Worm (Caenorhabditis elegans) whole organism, mixed stage, embryonic: ENCODE data around the gene cav-1.

Source experiments
- lsy-2 ChIP-seq: fragments of 150-350 bp; optimal IDR thresholded peaks from 2 replicates; lab custom pipeline; 2014; ENCODE audit warnings: missing biosample characterization, missing genetic modification characterization
- ztf-11 ChIP-seq: fragments of 150-350 bp; optimal IDR thresholded peaks from 2 replicates; lab custom pipeline; 2014; ENCODE audit warnings: missing biosample characterization, missing genetic modification characterization

DNA sequence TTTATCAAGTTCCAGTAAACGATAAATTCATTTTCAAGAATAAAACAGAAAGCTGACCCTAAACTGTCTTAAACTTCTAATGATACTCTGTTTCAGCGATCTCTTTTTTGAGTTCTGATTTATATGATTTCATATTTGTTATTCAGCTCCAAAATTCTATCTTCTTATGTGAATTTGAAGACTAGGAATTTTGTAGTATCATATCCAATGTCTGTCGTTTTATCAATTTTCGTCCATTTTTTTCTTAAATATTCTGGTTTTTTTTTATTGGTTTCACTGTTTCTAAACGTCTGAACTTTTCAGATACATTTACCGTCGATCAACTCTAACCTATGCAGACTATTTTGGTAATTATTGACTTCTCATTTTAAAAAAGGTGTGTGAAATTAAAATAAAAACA is 47.4 kb upstream of the cav-1 start, which contains the start of the genes nhr-138 and C28D4.18:
- TF ChIP-seq ztf-11 (tag; lab: Kevin White, UChicago), result no peak
- no peak for TF ChIP-seq lsy-2 (tag; lab: Kevin White, UChicago)
